Worm (Caenorhabditis elegans) whole organism, L1 larva: ENCODE measurements around the gene EEED8.4.

Source experiments
- F16B12.6 ChIP-seq: fragments of 150-350 bp; optimal IDR thresholded peaks from 2 replicates; lab custom pipeline; 2014; ENCODE audit warnings: missing biosample characterization, missing genetic modification characterization
- Y116A8C.19 ChIP-seq: sonication (generic microtip); optimal IDR thresholded peaks from 2 replicates; lab custom pipeline; 2016; ENCODE audit warnings: missing compliant biosample characterization, missing genetic modification characterization, borderline replicate concordance
- aha-1 ChIP-seq: fragments of 150-350 bp; optimal IDR thresholded peaks from 2 replicates; lab custom pipeline; 2014; ENCODE audit warnings: missing biosample characterization, missing genetic modification characterization
- aly-2 ChIP-seq: fragments of 150-350 bp; optimal IDR thresholded peaks from 2 replicates; lab custom pipeline; 2014; ENCODE audit warnings: missing biosample characterization, missing genetic modification characterization
- blmp-1 ChIP-seq: fragments of 150-350 bp; optimal IDR thresholded peaks from 2 replicates; lab custom pipeline; 2014; ENCODE audit warnings: missing biosample characterization, missing genetic modification characterization
- ceh-82 ChIP-seq, 3 experiments: fragments of 150-350 bp in 1 of 3; sonication (generic microtip) in 2 of 3; optimal IDR thresholded peaks; 2 replicates each; lab custom pipeline; 2014 to 2017; ENCODE audit warnings: missing biosample characterization in 3 of 3, missing genetic modification characterization in 3 of 3
- ceh-90 ChIP-seq: sonication (generic microtip); optimal IDR thresholded peaks from 2 replicates; lab custom pipeline; 2016; ENCODE audit warnings: missing genetic modification characterization, missing compliant biosample characterization
- ces-1 ChIP-seq: fragments of 150-350 bp; optimal IDR thresholded peaks from 2 replicates; lab custom pipeline; 2014; ENCODE audit warnings: missing biosample characterization, missing genetic modification reagents, missing genetic modification characterization
- efl-1 ChIP-seq, 4 experiments: fragments of 150-350 bp; optimal IDR thresholded peaks in 3 of 4; peaks in 1 of 4; 1 replicate in 1 of 4; 2 replicates in 3 of 4; lab custom pipeline; 2014; ENCODE audit warnings: missing biosample characterization in 2 of 4, missing genetic modification characterization in 2 of 4, missing genetic modification reagents in 2 of 4
- efl-3 ChIP-seq: fragments of 200-800 bp; sonication (Bioruptor generic); optimal IDR thresholded peaks from 2 replicates; lab custom pipeline; 2018; ENCODE audit warnings: mild to moderate bottlenecking, missing genetic modification characterization, missing compliant biosample characterization
- egl-13 ChIP-seq: sonication (generic microtip); optimal IDR thresholded peaks from 2 replicates; lab custom pipeline; 2016; ENCODE audit warnings: missing genotype, missing genetic modification reagents, missing genetic modification characterization, missing compliant biosample characterization
- elt-3 ChIP-seq, 6 experiments: fragments of 150-350 bp in 1 of 6; sonication (generic microtip); optimal IDR thresholded peaks; 2 replicates each; lab custom pipeline; 2017 to 2018; ENCODE audit warnings: missing biosample characterization in 6 of 6, missing genetic modification characterization in 6 of 6, inconsistent platforms in 1 of 6
- fkh-10 ChIP-seq: sonication (generic microtip); optimal IDR thresholded peaks from 2 replicates; lab custom pipeline; 2017; ENCODE audit warnings: missing biosample characterization, missing genetic modification reagents, missing genetic modification characterization
- fkh-8 ChIP-seq: sonication (generic microtip); optimal IDR thresholded peaks from 2 replicates; lab custom pipeline; 2016; ENCODE audit warnings: mild to moderate bottlenecking, missing genetic modification characterization, missing compliant biosample characterization
- isw-1 ChIP-seq: fragments of 200-800 bp; sonication (Bioruptor generic); IDR thresholded peaks from 2 replicates; pipeline ENCODE4 v1.3.6; 2022; ENCODE audit warnings: missing genetic modification characterization, missing compliant biosample characterization
- jun-1 ChIP-seq: fragments of 150-350 bp; optimal IDR thresholded peaks from 2 replicates; lab custom pipeline; 2014; ENCODE audit warnings: missing biosample characterization, missing genetic modification reagents, missing genetic modification characterization
- lin-15B ChIP-seq: fragments of 150-350 bp; sonication (generic microtip); optimal IDR thresholded peaks from 3 replicates; lab custom pipeline; 2014; ENCODE audit warnings: missing biosample characterization, missing genetic modification characterization
- lin-35 ChIP-seq, 2 experiments: fragments of 150-350 bp; optimal IDR thresholded peaks; 2 replicates each; lab custom pipeline; 2014; ENCODE audit warnings: missing biosample characterization in 2 of 2, missing genetic modification characterization in 2 of 2, missing genetic modification reagents in 2 of 2
- lin-39 ChIP-seq: fragments of 150-350 bp; optimal IDR thresholded peaks from 2 replicates; lab custom pipeline; 2014; ENCODE audit warnings: missing biosample characterization, missing genetic modification reagents, missing genetic modification characterization
- mab-9 ChIP-seq: fragments of 200-800 bp; sonication (Bioruptor generic); IDR thresholded peaks from 2 replicates; pipeline ENCODE4 v1.3.6; 2022; ENCODE audit warnings: missing genetic modification reagents, missing genetic modification characterization, missing compliant biosample characterization
- mdl-1 ChIP-seq, 2 experiments: fragments of 150-350 bp; optimal IDR thresholded peaks; 2 replicates each; lab custom pipeline; 2014 to 2017; ENCODE audit warnings: missing biosample characterization in 2 of 2, missing genetic modification characterization in 2 of 2, inconsistent platforms in 1 of 2
- mep-1 ChIP-seq: fragments of 150-350 bp; optimal IDR thresholded peaks from 2 replicates; lab custom pipeline; 2014; ENCODE audit warnings: missing biosample characterization, missing genetic modification characterization
- nhr-11 ChIP-seq: fragments of 150-350 bp; optimal IDR thresholded peaks from 2 replicates; lab custom pipeline; 2014; ENCODE audit warnings: missing biosample characterization, missing genetic modification characterization
- nhr-85 ChIP-seq: sonication (generic microtip); peaks from one replicate; lab custom pipeline; 2016; ENCODE audit warnings: missing genetic modification characterization, inconsistent platforms, missing compliant biosample characterization
- pqm-1 ChIP-seq: sonication (generic microtip); optimal IDR thresholded peaks from 3 replicates; lab custom pipeline; 2017; ENCODE audit warnings: missing biosample characterization, missing genetic modification characterization
- rnt-1 ChIP-seq: sonication (generic microtip); optimal IDR thresholded peaks from 2 replicates; lab custom pipeline; 2016; ENCODE audit warnings: mild to moderate bottlenecking, missing genetic modification characterization, moderate library complexity, missing compliant biosample characterization
- skn-1 ChIP-seq: fragments of 150-350 bp; optimal IDR thresholded peaks from 2 replicates; lab custom pipeline; 2014; ENCODE audit warnings: missing biosample characterization, missing genetic modification characterization
- snpc-4 ChIP-seq: fragments of 150-350 bp; optimal IDR thresholded peaks from 2 replicates; lab custom pipeline; 2014; ENCODE audit warnings: missing biosample characterization, missing genetic modification characterization
- sox-4 ChIP-seq: sonication (generic microtip); optimal IDR thresholded peaks from 2 replicates; lab custom pipeline; 2016; ENCODE audit warnings: missing genetic modification characterization, missing compliant biosample characterization
- swsn-7 ChIP-seq: sonication (generic microtip); optimal IDR thresholded peaks from 2 replicates; lab custom pipeline; 2016; ENCODE audit warnings: missing genetic modification characterization, missing compliant biosample characterization
- tlp-1 ChIP-seq: fragments of 150-350 bp; optimal IDR thresholded peaks from 2 replicates; lab custom pipeline; 2014; ENCODE audit warnings: missing biosample characterization, missing genetic modification characterization
- unc-62 ChIP-seq: fragments of 150-350 bp; optimal IDR thresholded peaks from 2 replicates; lab custom pipeline; 2014; ENCODE audit warnings: missing biosample characterization, missing genetic modification reagents, missing genetic modification characterization
- unc-98 ChIP-seq: fragments of 200-800 bp; sonication (Bioruptor generic); IDR thresholded peaks from 2 replicates; pipeline ENCODE4 v1.3.6; 2022; ENCODE audit warnings: missing genetic modification characterization, missing compliant biosample characterization
- xbp-1 ChIP-seq: sonication (generic microtip); optimal IDR thresholded peaks from 2 replicates; lab custom pipeline; 2016; ENCODE audit warnings: missing genetic modification characterization, missing compliant biosample characterization
- zip-4 ChIP-seq: fragments of 200-800 bp; sonication (Bioruptor generic); optimal IDR thresholded peaks from 2 replicates; lab custom pipeline; 2018; ENCODE audit warnings: mild to moderate bottlenecking, missing genetic modification characterization, moderate library complexity, missing compliant biosample characterization

The EEED8.4 gene

DNA sequence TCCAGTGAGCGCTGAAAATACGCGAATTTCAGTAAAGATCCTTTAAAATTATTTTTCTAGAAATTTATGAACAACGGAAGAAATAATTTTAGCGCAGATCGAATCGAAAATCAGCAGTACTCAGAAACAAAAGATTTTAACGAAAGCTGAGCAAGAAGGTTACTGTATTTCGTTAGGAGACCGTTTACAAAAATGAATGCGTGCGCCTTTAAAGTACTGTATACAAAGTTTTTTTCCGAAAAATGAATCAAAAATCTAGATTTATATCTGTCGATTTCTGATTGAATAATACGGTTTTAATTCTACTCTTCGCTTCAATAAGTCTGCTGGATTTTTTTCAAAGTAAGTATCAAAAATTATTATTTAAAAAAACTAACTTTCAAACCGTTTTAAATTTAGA lies 4.9 kb downstream of the EEED8.4 start, which contains the start of the genes EEED8.14 and EEED8.3:
Gene EEED8.14, minus strand, starts transcription at position 13 of the 400 bp plus-strand sequence.
Gene EEED8.3, plus strand, starts transcription at position 237 of the 400 bp plus-strand sequence.
- TF ChIP-seq xbp-1 (tag; lab: Kevin White, UChicago) (no peak), fkh-8 (no peak), jun-1 (tag; lab: Kevin White, UChicago) (no peak), efl-3 (GFP tag; lab: Kevin White, UChicago) (no peak), ceh-82 (tag; optimal IDR thresholded peaks at IDR 0.05; lab: Kevin White, UChicago) (no peak), mep-1 (no peak), zip-4 (no peak), isw-1 (GFP tag; lab: Robert Waterston, UW) (no peak), ces-1 (no peak), ceh-90 (tag; lab: Kevin White, UChicago) (no peak), lin-39 (tag; lab: Kevin White, UChicago) (no peak), mdl-1 (tag; optimal IDR thresholded peaks at IDR 0.05; lab: Kevin White, UChicago) (no peak), aly-2 (no peak), snpc-4 (tag; lab: Kevin White, UChicago) (no peak), tlp-1 (tag; lab: Kevin White, UChicago) (no peak), lin-35 (GFP tag; optimal IDR thresholded peaks at IDR 0.05; lab: Kevin White, UChicago) (no peak), sox-4 (tag; lab: Kevin White, UChicago) (no peak), pqm-1 (tag; lab: Kevin White, UChicago) (no peak), nhr-85 (no peak), mab-9 (no peak)

DNA sequence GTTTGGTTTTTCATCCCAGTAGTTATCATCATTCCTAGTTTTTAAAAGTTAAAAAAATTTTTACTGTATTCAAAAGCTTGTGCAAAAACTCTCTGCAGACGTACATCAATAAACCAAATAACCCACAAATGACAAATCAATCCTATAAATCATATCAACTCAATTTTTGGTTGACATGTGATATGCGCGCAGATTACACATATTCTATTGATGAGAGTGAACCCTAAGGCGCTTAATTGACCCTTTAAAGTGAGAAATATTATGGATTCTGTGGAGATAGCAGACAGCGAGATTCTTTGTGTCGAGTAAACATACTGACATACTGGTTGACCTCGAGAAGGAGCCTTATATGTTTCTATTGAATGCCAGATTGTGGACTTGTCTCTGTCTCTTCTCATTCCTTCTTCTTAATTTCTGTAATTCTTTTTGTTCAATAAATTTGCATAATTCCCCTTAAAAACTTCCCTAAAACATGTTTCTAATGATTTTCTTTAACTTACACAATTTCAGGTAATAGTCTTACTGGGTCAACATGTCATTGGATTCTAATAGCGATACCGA lies 7.2 kb downstream of the EEED8.4 start, which contains the start of gene EEED8.2:
Gene EEED8.2, plus strand, starts transcription at position 511 of the 561 bp plus-strand sequence.
- peak in 1 of 6 experiments; percentile 2 for TF ChIP-seq elt-3 (tag; optimal IDR thresholded peaks at IDR 0.05; lab: Kevin White, UChicago)
- TF ChIP-seq fkh-8 = no peak
- TF ChIP-seq blmp-1 (tag; lab: Kevin White, UChicago) = peak; percentile 14

DNA sequence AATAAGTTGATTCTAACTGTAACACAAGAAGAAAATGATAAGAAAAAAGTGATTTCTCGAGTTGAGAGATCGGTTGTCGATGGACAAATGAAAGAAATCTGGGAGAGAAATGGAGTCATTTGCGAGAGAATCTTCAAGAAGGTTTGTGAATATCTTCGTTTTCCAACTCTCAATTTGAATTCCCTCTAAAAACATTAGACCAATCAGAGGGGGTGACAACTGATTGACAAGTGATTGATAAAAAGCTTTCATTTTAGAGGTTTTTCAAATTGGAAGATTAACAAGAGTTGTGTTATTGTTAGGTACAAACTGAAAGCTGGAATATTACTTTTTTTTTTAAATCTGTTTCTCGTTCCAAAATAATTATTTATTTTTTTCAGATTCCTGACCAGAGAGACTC lies 8.8 kb downstream of the EEED8.4 start:
- TF ChIP-seq efl-1 (optimal IDR thresholded peaks at IDR 0.05; lab: Kevin White, UChicago) (no peak), efl-1 (GFP tag; optimal IDR thresholded peaks at IDR 0.05 in 1 of 2; lab: Kevin White, UChicago) (peak in 1 of 2 experiments; percentile 23), efl-3 (GFP tag; lab: Kevin White, UChicago) (no peak)

DNA sequence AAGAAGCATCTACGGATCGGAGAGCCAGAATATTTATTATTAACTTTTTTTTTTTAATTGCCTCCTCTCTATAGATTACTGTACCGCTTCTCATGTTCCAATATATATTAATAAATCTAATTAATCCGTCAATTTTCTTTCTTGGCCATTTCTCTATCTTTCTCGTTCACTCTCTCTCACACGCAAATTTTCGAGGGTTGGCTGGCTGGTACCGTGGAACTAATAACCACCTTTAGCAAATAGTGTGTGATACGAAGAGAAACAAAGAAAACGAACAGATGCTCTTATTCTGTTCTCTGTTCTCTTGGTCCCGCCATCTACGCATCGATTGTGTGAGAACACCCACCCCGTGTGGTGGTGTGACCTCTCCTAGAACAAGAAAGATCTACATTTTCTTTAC lies 9.2 kb downstream of the EEED8.4 start:
- TF ChIP-seq mdl-1 (tag; optimal IDR thresholded peaks at IDR 0.05; lab: Kevin White, UChicago) (no peak), ceh-90 (tag; lab: Kevin White, UChicago) (no peak), swsn-7 (tag; lab: Kevin White, UChicago) (no peak), lin-15B (tag; lab: Kevin White, UChicago) (no peak), F16B12.6 (tag; lab: Kevin White, UChicago) (no peak), mep-1 (no peak), nhr-11 (tag; lab: Kevin White, UChicago) (no peak), unc-98 (no peak), rnt-1 (tag; lab: Kevin White, UChicago) (no peak), egl-13 (tag; lab: Kevin White, UChicago) (no peak), skn-1 (tag; lab: Kevin White, UChicago) (no peak), tlp-1 (tag; lab: Kevin White, UChicago) (no peak), aha-1 (tag; lab: Kevin White, UChicago) (no peak), blmp-1 (tag; lab: Kevin White, UChicago) (no peak), lin-39 (tag; lab: Kevin White, UChicago) (no peak), Y116A8C.19 (tag; lab: Kevin White, UChicago) (no peak), elt-3 (tag; optimal IDR thresholded peaks at IDR 0.05; lab: Kevin White, UChicago) (no peak), fkh-10 (GFP tag; lab: Kevin White, UChicago) (no peak), nhr-85 (no peak), unc-62 (GFP tag; lab: Kevin White, UChicago) (no peak)
